Worm (Caenorhabditis elegans): Measurements from ENCODE around the gene Y25C1A.13.

Y25C1A.13 gene

DNA sequence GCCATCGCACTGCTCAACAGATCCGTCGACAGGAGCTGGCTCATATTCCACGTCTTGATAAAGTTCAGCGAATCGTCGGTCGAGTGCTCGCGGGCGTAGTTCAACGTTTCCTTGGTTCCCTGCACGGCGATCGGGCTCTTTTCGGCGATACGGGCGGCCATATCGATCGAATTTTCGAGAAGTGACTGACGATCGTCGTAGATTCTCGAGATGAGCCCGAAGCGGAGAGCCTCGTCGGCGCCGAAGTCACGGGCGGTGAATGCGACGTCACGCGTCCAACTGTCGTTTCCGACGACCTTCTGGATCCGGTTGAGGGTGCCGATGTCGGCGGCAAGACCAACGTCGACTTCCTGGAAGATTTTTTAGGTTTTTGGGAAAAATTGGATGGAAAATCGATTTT lies 1.5 kb downstream of the Y25C1A.13 start:
- no peak for TF ChIP-seq lin-11 (tag; optimal IDR thresholded peaks at IDR 0.05)
- no peak for TF ChIP-seq blmp-1 (tag; optimal IDR thresholded peaks at IDR 0.05; ENCODE audit: insufficient read depth)
- TF ChIP-seq peb-1 (tag; optimal IDR thresholded peaks at IDR 0.05), result no peak
- no peak for TF ChIP-seq nhr-237 (tag; optimal IDR thresholded peaks at IDR 0.05)
- no peak for TF ChIP-seq unc-62 (GFP tag; optimal IDR thresholded peaks at IDR 0.05)
- no peak for TF ChIP-seq snpc-4 (tag; optimal IDR thresholded peaks at IDR 0.05)
- TF ChIP-seq mdl-1 (tag; optimal IDR thresholded peaks at IDR 0.05), result no peak
- no peak for TF ChIP-seq F13H6.1 (tag; optimal IDR thresholded peaks at IDR 0.05)
- no peak for TF ChIP-seq crh-2 (tag; optimal IDR thresholded peaks at IDR 0.05)
- no peak for TF ChIP-seq nhr-25 (tag; optimal IDR thresholded peaks at IDR 0.05)
- TF ChIP-seq sem-4 (tag; optimal IDR thresholded peaks at IDR 0.05), result no peak
- no peak for TF ChIP-seq C34F6.9 (tag; optimal IDR thresholded peaks at IDR 0.05)
- TF ChIP-seq ceh-82 (tag; optimal IDR thresholded peaks at IDR 0.05), result no peak
- no peak for TF ChIP-seq nhr-23 (tag; optimal IDR thresholded peaks at IDR 0.05)
- no peak for TF ChIP-seq dmd-4 (tag; optimal IDR thresholded peaks at IDR 0.05)
- no peak for TF ChIP-seq ztf-4 (tag; optimal IDR thresholded peaks at IDR 0.05)
- no peak for TF ChIP-seq R02D3.7 (tag; optimal IDR thresholded peaks at IDR 0.05)
- TF ChIP-seq elt-3 (tag; optimal IDR thresholded peaks at IDR 0.05), result no peak
- TF ChIP-seq mab-5 (tag; optimal IDR thresholded peaks at IDR 0.05), result no peak

ce11 chrII:3108101-3108500 lies 2.9 kb downstream of the Y25C1A.13 start:
- TF ChIP-seq nhr-10 (tag; optimal IDR thresholded peaks at IDR 0.05), result no peak
- no peak for TF ChIP-seq nhr-77 (tag; optimal IDR thresholded peaks at IDR 0.05)
- no peak for TF ChIP-seq nhr-12 (tag; optimal IDR thresholded peaks at IDR 0.05)
- no peak for TF ChIP-seq sma-9 (GFP tag; optimal IDR thresholded peaks at IDR 0.05)
- TF ChIP-seq sma-9 (tag; optimal IDR thresholded peaks at IDR 0.05), result no peak
- TF ChIP-seq zag-1 (tag; optimal IDR thresholded peaks at IDR 0.05), result no peak
- TF ChIP-seq ceh-16 (tag; optimal IDR thresholded peaks at IDR 0.05), result no peak
- TF ChIP-seq ztf-1 (GFP tag; conservative IDR thresholded peaks at IDR 0.05), result no peak
- TF ChIP-seq gmeb-1 (tag; optimal IDR thresholded peaks at IDR 0.05), result no peak
- TF ChIP-seq unc-39 (tag; optimal IDR thresholded peaks at IDR 0.05), result no peak
- TF ChIP-seq ztf-4 (tag; optimal IDR thresholded peaks at IDR 0.05), result no peak
- TF ChIP-seq sem-4 (tag; optimal IDR thresholded peaks at IDR 0.05), result no peak
- no peak for TF ChIP-seq ceh-82 (tag; optimal IDR thresholded peaks at IDR 0.05)
- TF ChIP-seq unc-62 (GFP tag; optimal IDR thresholded peaks at IDR 0.05), result no peak
- TF ChIP-seq nhr-23 (tag; optimal IDR thresholded peaks at IDR 0.05), result no peak
- TF ChIP-seq mab-5 (tag; optimal IDR thresholded peaks at IDR 0.05), result no peak
- TF ChIP-seq nhr-129 (tag; optimal IDR thresholded peaks at IDR 0.05), result no peak
- no peak for TF ChIP-seq nhr-11 (tag; optimal IDR thresholded peaks at IDR 0.05)
- TF ChIP-seq R02D3.7 (tag; optimal IDR thresholded peaks at IDR 0.05), result no peak
- no peak for TF ChIP-seq egl-27 (tag; optimal IDR thresholded peaks at IDR 0.05)

- no peak for TF ChIP-seq mdl-1 (tag; optimal IDR thresholded peaks at IDR 0.05)
- no peak for TF ChIP-seq ztf-1 (GFP tag; conservative IDR thresholded peaks at IDR 0.05)
- no peak for TF ChIP-seq unc-62 (GFP tag; optimal IDR thresholded peaks at IDR 0.05)
- no peak for TF ChIP-seq lin-13 (GFP tag; optimal IDR thresholded peaks at IDR 0.05)
- no peak for TF ChIP-seq snpc-4 (tag; optimal IDR thresholded peaks at IDR 0.05)
- TF ChIP-seq peb-1 (tag; optimal IDR thresholded peaks at IDR 0.05), result no peak
- TF ChIP-seq nhr-10 (tag; optimal IDR thresholded peaks at IDR 0.05), result no peak
- no peak for TF ChIP-seq mbf-1 (tag; optimal IDR thresholded peaks at IDR 0.05)
- no peak for TF ChIP-seq sem-4 (tag; optimal IDR thresholded peaks at IDR 0.05)
- TF ChIP-seq C34F6.9 (tag; optimal IDR thresholded peaks at IDR 0.05), result no peak
- TF ChIP-seq ZK546.5 (tag; optimal IDR thresholded peaks at IDR 0.05), result no peak
- TF ChIP-seq F13H6.1 (tag; optimal IDR thresholded peaks at IDR 0.05), result no peak
- TF ChIP-seq crh-2 (tag; optimal IDR thresholded peaks at IDR 0.05), result no peak
- no peak for TF ChIP-seq nhr-23 (tag; optimal IDR thresholded peaks at IDR 0.05)
- no peak for TF ChIP-seq nhr-6 (tag; optimal IDR thresholded peaks at IDR 0.05)
- TF ChIP-seq ceh-16 (tag; optimal IDR thresholded peaks at IDR 0.05), result no peak
- TF ChIP-seq Y55F3AM.14 (GFP tag; optimal IDR thresholded peaks at IDR 0.05), result no peak
- no peak for TF ChIP-seq elt-1 (tag; optimal IDR thresholded peaks at IDR 0.05)
These were observed 5.3 kb downstream of the Y25C1A.13 start, which contains the start of gene clec-122 for ce11 chrII:3105765-3106164. clec-122 (plus strand) TSS chrII:3106065.

DNA sequence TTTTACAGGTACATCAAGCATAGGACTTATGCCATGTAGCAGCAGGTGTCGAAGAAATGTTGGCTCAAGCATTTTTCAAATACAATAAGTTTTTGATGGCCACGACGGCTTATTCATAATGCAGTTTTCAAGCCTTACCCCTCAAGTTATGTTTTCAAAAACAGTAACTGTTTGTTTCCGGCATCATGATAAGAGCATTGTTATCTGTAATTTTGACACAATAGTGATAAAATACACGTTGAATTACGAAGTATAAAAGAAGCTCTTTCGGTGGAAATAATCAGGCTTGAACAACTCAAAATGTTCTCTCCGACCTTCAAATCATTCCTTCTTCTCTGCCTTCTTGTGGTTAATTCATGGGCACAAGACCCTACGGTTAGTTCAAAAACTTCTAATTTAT lies 9.0 kb downstream of the Y25C1A.13 start, which contains the start of gene clec-121:
clec-121 (plus strand) TSS at position 301 of the 400 bp plus-strand sequence.
- TF ChIP-seq ceh-82 (tag; optimal IDR thresholded peaks at IDR 0.05), result no peak
- no peak for TF ChIP-seq nhr-21 (tag; optimal IDR thresholded peaks at IDR 0.05)
- no peak for TF ChIP-seq zag-1 (tag; optimal IDR thresholded peaks at IDR 0.05)
- no peak for TF ChIP-seq egl-27 (tag; optimal IDR thresholded peaks at IDR 0.05)
- no peak for TF ChIP-seq lsy-2 (tag; optimal IDR thresholded peaks at IDR 0.05)
- TF ChIP-seq crh-2 (tag; optimal IDR thresholded peaks at IDR 0.05), result no peak
- TF ChIP-seq unc-39 (tag; optimal IDR thresholded peaks at IDR 0.05), result no peak
- TF ChIP-seq nhr-11 (tag; optimal IDR thresholded peaks at IDR 0.05), result no peak
- no peak for TF ChIP-seq nhr-23 (tag; optimal IDR thresholded peaks at IDR 0.05)
- TF ChIP-seq snpc-4 (tag; optimal IDR thresholded peaks at IDR 0.05), result no peak
- no peak for TF ChIP-seq C34F6.9 (tag; optimal IDR thresholded peaks at IDR 0.05)
- TF ChIP-seq ztf-1 (GFP tag; conservative IDR thresholded peaks at IDR 0.05), result no peak
- TF ChIP-seq lin-39 (tag; optimal IDR thresholded peaks at IDR 0.05), result no peak

Data from whole organism, L2 larva.